Worm (Caenorhabditis elegans): Measurements from ENCODE around the gene T02H6.11.
A peak's percentile ranks its signal among the peaks of the same experiment; 100 is the strongest.

Gene T02H6.11

ce11 chrII:667864-668263 lies 33.1 kb downstream of the T02H6.11 start:
- TF ChIP-seq efl-1 (optimal IDR thresholded peaks at IDR 0.05) (no peak), efl-1 (GFP tag; optimal IDR thresholded peaks at IDR 0.05 in 1 of 2) (peak in 1 of 2 experiments; percentile 74), nhr-20 (tag; optimal IDR thresholded peaks at IDR 0.05) (no peak), sup-37 (GFP tag; optimal IDR thresholded peaks at IDR 0.05) (no peak), alr-1 (tag; optimal IDR thresholded peaks at IDR 0.05; ENCODE audit: borderline replicate concordance) (no peak)

ce11 chrII:661696-662095 lies 39.2 kb downstream of the T02H6.11 start, which contains the start of gene sri-45:
Gene sri-45, minus strand, starts transcription at chrII:661796.
- TF ChIP-seq dpl-1 (GFP tag; optimal IDR thresholded peaks at IDR 0.05) (no peak), efl-3 (GFP tag; optimal IDR thresholded peaks at IDR 0.05) (no peak), zip-4 (GFP tag; optimal IDR thresholded peaks at IDR 0.05) (no peak), ztf-4 (tag; optimal IDR thresholded peaks at IDR 0.05) (no peak), unc-62 (GFP tag; optimal IDR thresholded peaks at IDR 0.05) (no peak), unc-30 (tag; optimal IDR thresholded peaks at IDR 0.05) (no peak), lin-13 (GFP tag; optimal IDR thresholded peaks at IDR 0.05) (no peak), ceh-8 (GFP tag; optimal IDR thresholded peaks at IDR 0.05) (no peak), xbp-1 (tag; optimal IDR thresholded peaks at IDR 0.05) (no peak), sptf-1 (tag; optimal IDR thresholded peaks at IDR 0.05) (no peak)

DNA sequence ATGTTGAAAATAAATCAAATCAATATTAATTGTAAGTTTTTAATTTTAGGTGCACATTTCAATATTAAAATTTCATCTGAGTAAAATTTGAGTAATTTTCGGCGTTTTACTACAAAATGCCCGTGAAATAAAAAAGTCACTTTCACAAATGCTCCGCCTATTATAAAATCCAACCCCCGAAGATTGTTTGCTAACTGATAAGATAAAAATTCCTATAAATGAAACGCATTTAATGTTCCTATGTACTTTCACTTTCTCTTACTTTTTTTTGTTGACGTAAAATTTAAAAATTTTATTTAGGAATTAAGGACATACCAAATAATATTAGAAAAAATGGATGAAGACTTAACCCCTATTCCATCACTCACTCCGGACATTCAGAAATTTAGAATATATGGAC lies 42.6 kb downstream of the T02H6.11 start, which contains the start of gene sdz-24:
TSS of gene sdz-24 (plus strand) at position 301 of the 400 bp plus-strand sequence.
- TF ChIP-seq hlh-17 (GFP tag; optimal IDR thresholded peaks at IDR 0.05; ENCODE audit: borderline replicate concordance) = no peak
- TF ChIP-seq sptf-1 (tag; optimal IDR thresholded peaks at IDR 0.05) = no peak
- no peak for TF ChIP-seq nhr-85 (tag)
- TF ChIP-seq blmp-1 (tag; optimal IDR thresholded peaks at IDR 0.05) = no peak
- TF ChIP-seq nhr-28 (tag; optimal IDR thresholded peaks at IDR 0.05) = no peak
- TF ChIP-seq irx-1 (tag; optimal IDR thresholded peaks at IDR 0.05) = no peak
- TF ChIP-seq unc-130 (tag; optimal IDR thresholded peaks at IDR 0.05) = no peak
- no peak for TF ChIP-seq tlp-1 (tag; optimal IDR thresholded peaks at IDR 0.05)
- no peak for TF ChIP-seq vab-15 (tag; optimal IDR thresholded peaks at IDR 0.05)
- TF ChIP-seq mef-2 (tag; optimal IDR thresholded peaks at IDR 0.05) = no peak
- TF ChIP-seq aha-1 (tag; optimal IDR thresholded peaks at IDR 0.05) = no peak
- TF ChIP-seq pqm-1 (tag; optimal IDR thresholded peaks at IDR 0.05) = no peak
- TF ChIP-seq unc-98 (GFP tag; IDR thresholded peaks at IDR 0.05) = no peak
- no peak for TF ChIP-seq nhr-237 (tag; optimal IDR thresholded peaks at IDR 0.05)
- no peak for TF ChIP-seq hpl-2 (GFP tag; optimal IDR thresholded peaks at IDR 0.05)
- TF ChIP-seq grh-1 (GFP tag; IDR thresholded peaks at IDR 0.05) = no peak
- no peak for TF ChIP-seq fos-1 (tag; optimal IDR thresholded peaks at IDR 0.05)
- TF ChIP-seq ztf-4 (tag; optimal IDR thresholded peaks at IDR 0.05) = no peak
- no peak for TF ChIP-seq F16B12.6 (tag; optimal IDR thresholded peaks at IDR 0.05)

DNA sequence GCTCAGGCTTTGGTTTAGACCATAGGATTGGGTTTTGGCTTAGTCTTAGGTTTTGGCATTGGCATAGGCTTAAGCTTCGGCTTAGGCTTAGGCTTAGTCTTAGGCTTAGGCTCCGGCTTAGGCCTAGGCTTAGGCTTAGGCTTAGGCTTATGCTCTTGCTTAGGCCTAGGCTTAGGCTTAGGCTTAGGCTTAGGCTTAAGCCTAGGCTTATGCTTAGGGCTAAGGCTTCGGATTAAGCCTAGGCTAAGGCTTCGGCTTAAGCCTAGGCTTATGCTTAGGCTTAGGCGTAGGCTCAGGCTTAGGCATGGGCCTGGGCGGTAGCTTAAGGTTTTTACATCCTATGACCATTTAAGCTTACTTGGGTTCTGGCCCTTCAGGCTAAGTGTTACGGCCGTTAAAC lies 49.6 kb downstream of the T02H6.11 start:
- TF ChIP-seq grh-1 (GFP tag; IDR thresholded peaks at IDR 0.05) (no peak), ztf-11 (tag; optimal IDR thresholded peaks at IDR 0.05) (no peak), lin-39 (tag; optimal IDR thresholded peaks at IDR 0.05) (no peak), aly-2 (tag; optimal IDR thresholded peaks at IDR 0.05) (no peak), snu-23 (GFP tag; optimal IDR thresholded peaks at IDR 0.05) (no peak), lir-3 (tag; optimal IDR thresholded peaks at IDR 0.05; ENCODE audit: poor library complexity) (no peak), rnt-1 (tag; optimal IDR thresholded peaks at IDR 0.05) (no peak), hpl-2 (GFP tag; optimal IDR thresholded peaks at IDR 0.05) (no peak), zip-4 (GFP tag; optimal IDR thresholded peaks at IDR 0.05) (no peak), dsc-1 (tag; optimal IDR thresholded peaks at IDR 0.05) (no peak), nhr-19 (GFP tag; conservative IDR thresholded peaks at IDR 0.05) (no peak)
